Worm (Caenorhabditis elegans) whole organism, L3 larva: Measurements from ENCODE around the gene srd-51.
A peak's percentile ranks its signal among the peaks of the same experiment; 100 is the strongest.

Source experiments
- R02D3.7 ChIP-seq: fragments of 150-350 bp; optimal IDR thresholded peaks from 2 replicates; lab custom pipeline; 2014; ENCODE audit warnings: missing biosample characterization, missing genetic modification characterization
- ZK546.5 ChIP-seq: sonication (generic microtip); optimal IDR thresholded peaks from 2 replicates; lab custom pipeline; 2017; ENCODE audit warnings: missing biosample characterization, missing genetic modification characterization
- ama-1 ChIP-seq: fragments of 150-350 bp; optimal IDR thresholded peaks from 2 replicates; lab custom pipeline; 2018
- ceh-16 ChIP-seq: sonication (generic microtip); optimal IDR thresholded peaks from 2 replicates; lab custom pipeline; 2017; ENCODE audit warnings: missing biosample characterization, missing genetic modification characterization
- ceh-28 ChIP-seq: fragments of 150-350 bp; optimal IDR thresholded peaks from 2 replicates; lab custom pipeline; 2014; ENCODE audit warnings: missing biosample characterization, missing genetic modification reagents, missing genetic modification characterization
- ceh-82 ChIP-seq: fragments of 150-350 bp; optimal IDR thresholded peaks from 2 replicates; lab custom pipeline; 2014; ENCODE audit warnings: missing biosample characterization, missing genetic modification characterization
- ceh-9 ChIP-seq: sonication (generic microtip); optimal IDR thresholded peaks from 2 replicates; lab custom pipeline; 2018; ENCODE audit warnings: missing biosample characterization, missing genetic modification characterization
- daf-12 ChIP-seq: fragments of 150-350 bp; optimal IDR thresholded peaks from 2 replicates; lab custom pipeline; 2014; ENCODE audit warnings: missing biosample characterization, missing genetic modification reagents, missing genetic modification characterization
- egl-27 ChIP-seq: sonication (generic microtip); optimal IDR thresholded peaks from 4 replicates; lab custom pipeline; 2017; ENCODE audit warnings: missing biosample characterization, missing genetic modification reagents, missing genetic modification characterization
- elt-1 ChIP-seq: fragments of 150-350 bp; optimal IDR thresholded peaks from 2 replicates; lab custom pipeline; 2014; ENCODE audit warnings: missing biosample characterization, missing genetic modification characterization
- elt-2 ChIP-seq: sonication (generic microtip); optimal IDR thresholded peaks from 2 replicates; lab custom pipeline; 2016; ENCODE audit warnings: missing genetic modification reagents, mild to moderate bottlenecking, missing genetic modification characterization, missing compliant biosample characterization
- elt-3 ChIP-seq, 3 experiments: fragments of 150-350 bp in 1 of 3; sonication (generic microtip) in 2 of 3; optimal IDR thresholded peaks; 2 replicates in 2 of 3; 4 replicates in 1 of 3; lab custom pipeline; 2014 to 2017; ENCODE audit warnings: missing biosample characterization in 3 of 3, missing genetic modification characterization in 3 of 3
- eor-1 ChIP-seq, 2 experiments: fragments of 150-350 bp; optimal IDR thresholded peaks; 2 replicates each; lab custom pipeline; 2014 to 2018; ENCODE audit warnings: missing biosample characterization in 2 of 2, missing genetic modification characterization in 2 of 2
- fkh-10 ChIP-seq: sonication (generic microtip); optimal IDR thresholded peaks from 2 replicates; lab custom pipeline; 2017; ENCODE audit warnings: missing biosample characterization, missing genetic modification reagents, missing genetic modification characterization
- fkh-2 ChIP-seq: fragments of 150-350 bp; optimal IDR thresholded peaks from 2 replicates; lab custom pipeline; 2014; ENCODE audit warnings: missing biosample characterization, missing genetic modification reagents, missing genetic modification characterization
- fos-1 ChIP-seq: fragments of 150-350 bp; optimal IDR thresholded peaks from 2 replicates; lab custom pipeline; 2014; ENCODE audit warnings: missing biosample characterization, missing genetic modification characterization
- hmg-11 ChIP-seq: sonication (generic microtip); optimal IDR thresholded peaks from 2 replicates; lab custom pipeline; 2016; ENCODE audit warnings: missing genetic modification characterization, missing compliant biosample characterization
- jun-1 ChIP-seq: fragments of 150-350 bp; optimal IDR thresholded peaks from 2 replicates; lab custom pipeline; 2014; ENCODE audit warnings: missing biosample characterization, missing genetic modification reagents, missing genetic modification characterization
- lin-15B ChIP-seq: fragments of 150-350 bp; optimal IDR thresholded peaks from 2 replicates; lab custom pipeline; 2014; ENCODE audit warnings: missing biosample characterization, missing genetic modification characterization
- lin-39 ChIP-seq: fragments of 150-350 bp; optimal IDR thresholded peaks from 2 replicates; lab custom pipeline; 2018; ENCODE audit warnings: missing biosample characterization, missing genetic modification reagents, missing genetic modification characterization
- lsy-12 ChIP-seq: sonication (generic microtip); optimal IDR thresholded peaks from 2 replicates; lab custom pipeline; 2016; ENCODE audit warnings: mild to moderate bottlenecking, missing genetic modification characterization, missing compliant biosample characterization
- mdl-1 ChIP-seq: fragments of 150-350 bp; optimal IDR thresholded peaks from 2 replicates; lab custom pipeline; 2014; ENCODE audit warnings: missing biosample characterization, missing genetic modification characterization
- mml-1 ChIP-seq: fragments of 150-350 bp; sonication (generic microtip); optimal IDR thresholded peaks from 3 replicates; lab custom pipeline; 2014; ENCODE audit warnings: missing biosample characterization, missing genetic modification characterization
- nfya-1 ChIP-seq: sonication (generic microtip); optimal IDR thresholded peaks from 2 replicates; lab custom pipeline; 2017; ENCODE audit warnings: missing genetic modification characterization, mild to moderate bottlenecking, missing compliant biosample characterization, antibody characterized with exemption, moderate library complexity; ENCODE audit not compliant: insufficient read depth
- nhr-12 ChIP-seq: fragments of 150-350 bp; optimal IDR thresholded peaks from 2 replicates; lab custom pipeline; 2014; ENCODE audit warnings: missing biosample characterization, missing genetic modification characterization
- nhr-23 ChIP-seq: fragments of 150-350 bp; optimal IDR thresholded peaks from 2 replicates; lab custom pipeline; 2014; ENCODE audit warnings: missing biosample characterization, missing genetic modification reagents, missing genetic modification characterization
- nhr-237 ChIP-seq: fragments of 150-350 bp; optimal IDR thresholded peaks from 2 replicates; lab custom pipeline; 2014; ENCODE audit warnings: missing biosample characterization, missing genetic modification characterization
- nhr-25 ChIP-seq: sonication (generic microtip); optimal IDR thresholded peaks from 2 replicates; lab custom pipeline; 2017; ENCODE audit warnings: missing biosample characterization, missing genetic modification characterization
- nhr-28 ChIP-seq: fragments of 150-350 bp; optimal IDR thresholded peaks from 2 replicates; lab custom pipeline; 2014; ENCODE audit warnings: missing biosample characterization, missing genetic modification characterization
- nhr-43 ChIP-seq: sonication (generic microtip); optimal IDR thresholded peaks from 2 replicates; lab custom pipeline; 2016; ENCODE audit warnings: mild to moderate bottlenecking, missing genetic modification characterization, missing compliant biosample characterization; ENCODE audit not compliant: poor library complexity, severe bottlenecking
- nhr-67 ChIP-seq: fragments of 150-350 bp; optimal IDR thresholded peaks from 2 replicates; lab custom pipeline; 2014; ENCODE audit warnings: missing biosample characterization, missing genetic modification characterization
- nhr-76 ChIP-seq: fragments of 150-350 bp; sonication (generic microtip); optimal IDR thresholded peaks from 5 replicates; lab custom pipeline; 2014; ENCODE audit warnings: missing biosample characterization, missing genetic modification characterization
- nhr-77 ChIP-seq: fragments of 150-350 bp; optimal IDR thresholded peaks from 2 replicates; lab custom pipeline; 2014; ENCODE audit warnings: missing biosample characterization, missing genetic modification characterization
- pha-4 ChIP-seq: fragments of 150-350 bp; optimal IDR thresholded peaks from 2 replicates; lab custom pipeline; 2014; ENCODE audit warnings: missing biosample characterization, missing genetic modification reagents, missing genetic modification characterization
- pqm-1 ChIP-seq: fragments of 150-350 bp; optimal IDR thresholded peaks from 2 replicates; lab custom pipeline; 2017; ENCODE audit warnings: missing biosample characterization, missing genetic modification characterization, inconsistent platforms
- sea-2 ChIP-seq: fragments of 150-350 bp; sonication (generic microtip); optimal IDR thresholded peaks from 4 replicates; lab custom pipeline; 2014; ENCODE audit warnings: missing biosample characterization, missing genetic modification reagents, missing genetic modification characterization
- skn-1 ChIP-seq: fragments of 150-350 bp; optimal IDR thresholded peaks from 2 replicates; lab custom pipeline; 2014; ENCODE audit warnings: missing biosample characterization, missing genetic modification characterization
- snpc-4 ChIP-seq: fragments of 150-350 bp; optimal IDR thresholded peaks from 2 replicates; lab custom pipeline; 2014; ENCODE audit warnings: missing biosample characterization, missing genetic modification characterization
- tbx-2 ChIP-seq: sonication (generic microtip); optimal IDR thresholded peaks from 2 replicates; lab custom pipeline; 2016; ENCODE audit warnings: mild to moderate bottlenecking, missing genetic modification characterization, missing compliant biosample characterization
- unc-39 ChIP-seq: sonication (generic microtip); optimal IDR thresholded peaks from 4 replicates; lab custom pipeline; 2017; ENCODE audit warnings: missing biosample characterization, missing genetic modification characterization
- unc-62 ChIP-seq: fragments of 150-350 bp; sonication (generic microtip); optimal IDR thresholded peaks from 4 replicates; lab custom pipeline; 2014; ENCODE audit warnings: missing biosample characterization, missing genetic modification reagents, missing genetic modification characterization
- zag-1 ChIP-seq: fragments of 150-350 bp; optimal IDR thresholded peaks from 2 replicates; lab custom pipeline; 2014; ENCODE audit warnings: missing biosample characterization, missing genetic modification characterization
- ztf-4 ChIP-seq: fragments of 150-350 bp; optimal IDR thresholded peaks from 2 replicates; lab custom pipeline; 2014; ENCODE audit warnings: missing biosample characterization, missing genetic modification characterization

Gene srd-51

ce11 chrX:13511796-13512195 lies 27.1 kb upstream of the srd-51 start:
- no peak for TF ChIP-seq sea-2 (GFP tag; lab: Kevin White, UChicago)
- no peak for TF ChIP-seq mdl-1 (tag; lab: Kevin White, UChicago)
- TF ChIP-seq jun-1 (tag; lab: Kevin White, UChicago) = peak; percentile 23
- TF ChIP-seq ama-1 (lab: Kevin White, UChicago) = no peak
- TF ChIP-seq pha-4 = peak; percentile 13
- TF ChIP-seq lsy-12 (tag; lab: Kevin White, UChicago) = peak; percentile 40
- TF ChIP-seq daf-12 (tag; lab: Kevin White, UChicago) = no peak
- no peak for TF ChIP-seq nhr-237 (tag; lab: Kevin White, UChicago)
- TF ChIP-seq ceh-82 (tag; lab: Kevin White, UChicago) = peak; percentile 27
- TF ChIP-seq elt-1 = no peak
- TF ChIP-seq egl-27 (tag; lab: Kevin White, UChicago) = peak; percentile 5
- TF ChIP-seq ceh-16 (tag; lab: Kevin White, UChicago) = no peak
- no peak for TF ChIP-seq unc-39 (tag; lab: Kevin White, UChicago)
- TF ChIP-seq lin-39 (tag; lab: Kevin White, UChicago) = peak; percentile 22
- peak; percentile 32 for TF ChIP-seq nhr-25 (tag; lab: Kevin White, UChicago)
- TF ChIP-seq nhr-23 (tag; lab: Kevin White, UChicago) = no peak
- no peak for TF ChIP-seq fkh-10
- peak; percentile 29 for TF ChIP-seq elt-2 (tag; lab: Kevin White, UChicago)
- no peak for TF ChIP-seq nhr-76 (tag; lab: Kevin White, UChicago)
- no peak for TF ChIP-seq unc-62 (GFP tag; lab: Kevin White, UChicago)
- no peak for TF ChIP-seq mml-1 (tag; lab: Kevin White, UChicago)
- TF ChIP-seq zag-1 = no peak
- peak; percentile 44 for TF ChIP-seq tbx-2 (tag; lab: Kevin White, UChicago)
- no peak for TF ChIP-seq eor-1 (tag; optimal IDR thresholded peaks at IDR 0.05; lab: Kevin White, UChicago)
- no peak for TF ChIP-seq fos-1 (tag; lab: Kevin White, UChicago)
- no peak for TF ChIP-seq ZK546.5 (tag; lab: Kevin White, UChicago)
- TF ChIP-seq nfya-1 = peak; percentile 20
- TF ChIP-seq nhr-12 (tag; lab: Kevin White, UChicago) = no peak
- TF ChIP-seq nhr-43 (tag; lab: Kevin White, UChicago) = peak; percentile 77
- no peak for TF ChIP-seq skn-1 (tag; lab: Kevin White, UChicago)
- TF ChIP-seq hmg-11 (tag; lab: Kevin White, UChicago) = peak; percentile 81
- TF ChIP-seq nhr-77 (tag; lab: Kevin White, UChicago) = no peak
- TF ChIP-seq fkh-2 = no peak
- peak; percentile 26 for TF ChIP-seq snpc-4 (tag; lab: Kevin White, UChicago)
- TF ChIP-seq pqm-1 (tag; lab: Kevin White, UChicago) = peak; percentile 17
- no peak for TF ChIP-seq nhr-67 (tag; lab: Kevin White, UChicago)
- no peak for TF ChIP-seq ceh-28
- TF ChIP-seq ztf-4 = no peak

ce11 chrX:13510997-13511396 lies 26.3 kb upstream of the srd-51 start, which contains the start of gene col-185:
Gene col-185, minus strand, starts transcription at chrX:13511097.
- TF ChIP-seq nhr-28 (tag; lab: Kevin White, UChicago) (no peak), elt-1 (no peak), nhr-237 (tag; lab: Kevin White, UChicago) (no peak), fkh-10 (no peak), pha-4 (no peak), R02D3.7 (tag; lab: Kevin White, UChicago) (no peak), lin-15B (tag; lab: Kevin White, UChicago) (no peak), ceh-28 (no peak), ceh-9 (tag; lab: Kevin White, UChicago) (no peak), hmg-11 (tag; lab: Kevin White, UChicago) (no peak), unc-39 (tag; lab: Kevin White, UChicago) (no peak), mml-1 (tag; lab: Kevin White, UChicago) (no peak), nfya-1 (no peak), nhr-76 (tag; lab: Kevin White, UChicago) (no peak), ama-1 (lab: Kevin White, UChicago) (no peak), nhr-43 (tag; lab: Kevin White, UChicago) (no peak), elt-3 (tag; optimal IDR thresholded peaks at IDR 0.05; lab: Kevin White, UChicago) (no peak)
